Worm (Caenorhabditis elegans): Measurements from ENCODE around the gene C30A5.10.

- TF ChIP-seq C17E4.6 (GFP tag; IDR thresholded peaks at IDR 0.05) (no peak), ama-1 (optimal IDR thresholded peaks at IDR 0.05) (no peak), ama-1 (GFP tag; optimal IDR thresholded peaks at IDR 0.05) (no peak), snpc-4 (GFP tag; optimal IDR thresholded peaks at IDR 0.05) (no peak), snpc-4 (tag; optimal IDR thresholded peaks at IDR 0.05) (no peak), him-1 (tag; optimal IDR thresholded peaks at IDR 0.05) (no peak), ztf-25 (GFP tag; IDR thresholded peaks at IDR 0.05) (no peak), mcd-1 (GFP tag; IDR thresholded peaks at IDR 0.05) (no peak), ekl-4 (GFP tag; IDR thresholded peaks at IDR 0.05) (no peak), unc-130 (GFP tag; optimal IDR thresholded peaks at IDR 0.05) (no peak), ets-4 (GFP tag; optimal IDR thresholded peaks at IDR 0.05) (no peak), nhr-90 (tag; optimal IDR thresholded peaks at IDR 0.05) (no peak)
Observed at ce11 chrIII:8249381-8249780, 39.7 kb upstream of the C30A5.10 start, which contains the start of the genes C02F5.10 and C02F5.2.

All from whole organism, young adult.